Worm (Caenorhabditis elegans) whole organism, L4 larva: ENCODE data around the gene W01D2.3.

ENCODE experiments used
- Y5F2A.4 ChIP-seq: fragments of 200-800 bp; sonication (Bioruptor generic); optimal IDR thresholded peaks from 2 replicates; lab custom pipeline; 2018; ENCODE audit warnings: mild to moderate bottlenecking, missing genetic modification characterization, missing compliant biosample characterization
- ama-1 ChIP-seq: fragments of 150-350 bp; optimal IDR thresholded peaks from 2 replicates; lab custom pipeline; 2014; ENCODE audit warnings: inconsistent platforms, mixed read lengths
- ces-1 ChIP-seq: fragments of 150-350 bp; sonication (generic microtip); optimal IDR thresholded peaks from 4 replicates; lab custom pipeline; 2014; ENCODE audit warnings: missing biosample characterization, missing genetic modification reagents, missing genetic modification characterization
- dmd-8 ChIP-seq: fragments of 200-800 bp; sonication (Bioruptor generic); IDR thresholded peaks from 2 replicates; pipeline ENCODE4 v1.3.6; 2022; ENCODE audit warnings: missing genetic modification characterization, missing compliant biosample characterization
- fos-1 ChIP-seq: fragments of 150-350 bp; optimal IDR thresholded peaks from 2 replicates; lab custom pipeline; 2014; ENCODE audit warnings: missing biosample characterization, missing genetic modification characterization
- lin-1 ChIP-seq: fragments of 200-800 bp; sonication (Bioruptor generic); IDR thresholded peaks from 2 replicates; pipeline ENCODE4 v1.3.6; 2022; ENCODE audit warnings: missing genetic modification reagents, missing genetic modification characterization, missing compliant biosample characterization
- lsy-2 ChIP-seq, 2 experiments: fragments of 150-350 bp in 1 of 2; sonication (generic microtip) in 1 of 2; optimal IDR thresholded peaks; 2 replicates each; lab custom pipeline; 2014 to 2017; ENCODE audit warnings: missing biosample characterization in 2 of 2, missing genetic modification characterization in 2 of 2
- mdl-1 ChIP-seq, 2 experiments: fragments of 150-350 bp in 1 of 2; sonication (generic microtip) in 1 of 2; optimal IDR thresholded peaks; 2 replicates each; lab custom pipeline; 2014 to 2017; ENCODE audit warnings: missing biosample characterization in 2 of 2, missing genetic modification characterization in 2 of 2
- mep-1 ChIP-seq: fragments of 150-350 bp; sonication (generic microtip); optimal IDR thresholded peaks from 3 replicates; lab custom pipeline; 2014; ENCODE audit warnings: missing biosample characterization, missing genetic modification characterization
- mes-2 ChIP-seq: sonication (generic microtip); optimal IDR thresholded peaks from 2 replicates; lab custom pipeline; 2016; ENCODE audit warnings: missing genotype, mild to moderate bottlenecking, missing genetic modification characterization, missing compliant biosample characterization; ENCODE audit not compliant: poor library complexity, severe bottlenecking
- nhr-41 ChIP-seq: fragments of 200-800 bp; sonication (Bioruptor generic); IDR thresholded peaks from 2 replicates; pipeline ENCODE4 v1.3.6; 2022; ENCODE audit warnings: missing genetic modification reagents, missing genetic modification characterization, missing compliant biosample characterization
- nhr-76 ChIP-seq: fragments of 150-350 bp; optimal IDR thresholded peaks from 2 replicates; lab custom pipeline; 2014; ENCODE audit warnings: missing biosample characterization, missing genetic modification characterization
- snpc-4 ChIP-seq: fragments of 150-350 bp; optimal IDR thresholded peaks from 2 replicates; lab custom pipeline; 2014; ENCODE audit warnings: missing biosample characterization, missing genetic modification characterization
- unc-39 ChIP-seq: sonication (generic microtip); optimal IDR thresholded peaks from 2 replicates; lab custom pipeline; 2017; ENCODE audit warnings: missing biosample characterization, missing genetic modification characterization

DNA sequence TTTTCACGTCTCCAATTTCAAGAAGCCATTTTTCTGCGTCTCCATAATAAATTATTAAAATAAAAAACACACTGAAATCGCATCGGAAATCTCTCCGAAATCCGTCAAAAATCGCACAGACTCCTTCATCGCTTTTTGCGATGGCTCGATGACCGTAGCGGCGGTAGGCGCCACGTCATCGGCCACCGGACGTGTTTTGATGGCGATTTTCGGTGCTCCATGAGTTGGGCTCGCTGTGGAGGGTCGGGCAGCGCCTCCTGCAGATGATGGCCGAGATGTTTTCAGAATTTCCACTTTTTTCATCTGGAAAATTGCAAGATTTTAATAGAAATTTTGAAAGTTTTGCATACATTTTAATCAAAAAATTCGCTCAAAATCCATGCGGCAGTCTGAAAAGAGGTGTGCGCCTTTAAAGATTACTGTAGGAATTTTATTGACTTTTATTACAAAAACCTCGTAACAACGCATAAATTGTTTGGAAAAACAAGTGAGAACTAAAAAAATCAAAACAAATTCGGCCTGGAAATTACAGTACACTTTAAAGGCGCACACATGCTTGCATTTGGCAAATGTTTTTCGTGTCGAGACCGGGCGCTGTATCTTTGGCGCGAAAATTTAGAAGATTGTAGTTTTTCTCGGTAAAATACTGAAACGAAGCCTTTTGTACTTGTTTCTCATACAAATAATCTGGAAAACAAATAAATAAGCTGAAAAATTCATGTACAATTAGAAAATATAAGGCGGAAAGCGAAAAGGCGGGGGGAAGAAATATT, 51.7 kb downstream of the W01D2.3 start, which contains the start of gene smg-9:
- TF ChIP-seq unc-39 (tag; lab: Kevin White, UChicago) (no peak), mes-2 (tag; lab: Kevin White, UChicago) (no peak), dmd-8 (no peak), ces-1 (no peak), mdl-1 (tag; optimal IDR thresholded peaks at IDR 0.05; lab: Kevin White, UChicago) (no peak), lin-1 (GFP tag; lab: Robert Waterston, UW) (no peak), nhr-76 (no peak), ama-1 (lab: Kevin White, UChicago) (no peak), nhr-41 (GFP tag; lab: Robert Waterston, UW) (no peak), snpc-4 (tag; lab: Kevin White, UChicago) (no peak), Y5F2A.4 (GFP tag; lab: Kevin White, UChicago) (no peak), fos-1 (tag; lab: Kevin White, UChicago) (no peak), lsy-2 (tag; optimal IDR thresholded peaks at IDR 0.05; lab: Kevin White, UChicago) (no peak), mep-1 (tag; lab: Kevin White, UChicago) (no peak)
